Worm (Caenorhabditis elegans) whole organism, L1 larva: ENCODE measurements around the gene mdt-11.

Experiments used
- ama-1 ChIP-seq: fragments of 150-350 bp; optimal IDR thresholded peaks from 2 replicates; lab custom pipeline; 2014
- blmp-1 ChIP-seq: fragments of 150-350 bp; optimal IDR thresholded peaks from 2 replicates; lab custom pipeline; 2014; ENCODE audit warnings: missing biosample characterization, missing genetic modification characterization
- lin-39 ChIP-seq: fragments of 150-350 bp; optimal IDR thresholded peaks from 2 replicates; lab custom pipeline; 2014; ENCODE audit warnings: missing biosample characterization, missing genetic modification reagents, missing genetic modification characterization
- lsy-2 ChIP-seq, 2 experiments: fragments of 150-350 bp; optimal IDR thresholded peaks; 2 replicates each; lab custom pipeline; 2014; ENCODE audit warnings: missing biosample characterization in 2 of 2, missing genetic modification characterization in 2 of 2
- unc-62 ChIP-seq: fragments of 150-350 bp; optimal IDR thresholded peaks from 2 replicates; lab custom pipeline; 2014; ENCODE audit warnings: missing biosample characterization, missing genetic modification reagents, missing genetic modification characterization
- ztf-11 ChIP-seq, 2 experiments: sonication (generic microtip); optimal IDR thresholded peaks; 2 replicates each; lab custom pipeline; 2016 to 2017; ENCODE audit warnings: missing genetic modification characterization in 2 of 2, missing biosample characterization in 1 of 2, missing compliant biosample characterization in 1 of 2
- ztf-4 ChIP-seq: fragments of 150-350 bp; optimal IDR thresholded peaks from 2 replicates; lab custom pipeline; 2014; ENCODE audit warnings: missing biosample characterization, missing genetic modification characterization

- TF ChIP-seq ama-1 (no peak), lsy-2 (tag; optimal IDR thresholded peaks at IDR 0.05; lab: Kevin White, UChicago) (no peak), blmp-1 (no peak), lin-39 (no peak), ztf-4 (no peak), unc-62 (GFP tag; lab: Kevin White, UChicago) (no peak), ztf-11 (tag; optimal IDR thresholded peaks at IDR 0.05; lab: Kevin White, UChicago) (no peak)
Observed at ce11 chrIII:5047740-5048139, 26.7 kb downstream of the mdt-11 start, which contains the start of gene C45G9.5.
